Worm (Caenorhabditis elegans) whole organism, L2 larva: ENCODE data around the gene thn-1.

Experiments
- C34F6.9 ChIP-seq: fragments of 150-350 bp; optimal IDR thresholded peaks from 2 replicates; lab custom pipeline; 2014; ENCODE audit warnings: missing biosample characterization, missing genetic modification characterization
- R02D3.7 ChIP-seq: fragments of 150-350 bp; optimal IDR thresholded peaks from 2 replicates; lab custom pipeline; 2014; ENCODE audit warnings: missing biosample characterization, missing genetic modification characterization
- Y55F3AM.14 ChIP-seq: fragments of 200-800 bp; sonication (Bioruptor generic); optimal IDR thresholded peaks from 2 replicates; lab custom pipeline; 2018; ENCODE audit warnings: mild to moderate bottlenecking, missing genetic modification characterization, missing compliant biosample characterization
- ZK546.5 ChIP-seq: sonication (generic microtip); optimal IDR thresholded peaks from 2 replicates; lab custom pipeline; 2017; ENCODE audit warnings: missing biosample characterization, missing genetic modification characterization
- alr-1 ChIP-seq: fragments of 150-350 bp; optimal IDR thresholded peaks from 2 replicates; lab custom pipeline; 2014; ENCODE audit warnings: missing biosample characterization, missing genetic modification characterization
- ama-1 ChIP-seq: fragments of 150-350 bp; optimal IDR thresholded peaks from 2 replicates; lab custom pipeline; 2018; ENCODE audit warnings: inconsistent platforms
- blmp-1 ChIP-seq: sonication (generic microtip); optimal IDR thresholded peaks from 2 replicates; lab custom pipeline; 2017; ENCODE audit warnings: missing genetic modification characterization, mild to moderate bottlenecking, missing compliant biosample characterization, antibody characterized with exemption, moderate library complexity; ENCODE audit not compliant: insufficient read depth
- ceh-16 ChIP-seq: fragments of 150-350 bp; optimal IDR thresholded peaks from 2 replicates; lab custom pipeline; 2014; ENCODE audit warnings: missing biosample characterization, missing genetic modification characterization
- crh-2 ChIP-seq: sonication (generic microtip); optimal IDR thresholded peaks from 2 replicates; lab custom pipeline; 2017; ENCODE audit warnings: missing biosample characterization, missing genetic modification characterization
- dmd-4 ChIP-seq: sonication (generic microtip); optimal IDR thresholded peaks from 2 replicates; lab custom pipeline; 2017; ENCODE audit warnings: missing biosample characterization, missing genetic modification characterization
- egl-27 ChIP-seq: sonication (generic microtip); optimal IDR thresholded peaks from 3 replicates; lab custom pipeline; 2017; ENCODE audit warnings: missing biosample characterization, missing genetic modification reagents, missing genetic modification characterization
- elt-1 ChIP-seq: fragments of 150-350 bp; optimal IDR thresholded peaks from 2 replicates; lab custom pipeline; 2014; ENCODE audit warnings: missing biosample characterization, missing genetic modification characterization
- elt-3 ChIP-seq: sonication (generic microtip); optimal IDR thresholded peaks from 2 replicates; lab custom pipeline; 2017; ENCODE audit warnings: missing biosample characterization, missing genetic modification characterization
- fos-1 ChIP-seq: fragments of 150-350 bp; optimal IDR thresholded peaks from 2 replicates; lab custom pipeline; 2014; ENCODE audit warnings: missing biosample characterization, missing genetic modification characterization
- gmeb-1 ChIP-seq: fragments of 150-350 bp; optimal IDR thresholded peaks from 2 replicates; lab custom pipeline; 2014; ENCODE audit warnings: missing biosample characterization, missing genetic modification characterization
- lin-11 ChIP-seq: fragments of 150-350 bp; sonication (generic microtip); optimal IDR thresholded peaks from 2 replicates; lab custom pipeline; 2014; ENCODE audit warnings: missing biosample characterization, missing genetic modification characterization, inconsistent platforms, mixed read lengths
- lin-13 ChIP-seq: fragments of 150-350 bp; optimal IDR thresholded peaks from 2 replicates; lab custom pipeline; 2014; ENCODE audit warnings: missing biosample characterization, missing genetic modification reagents, missing genetic modification characterization
- lin-39 ChIP-seq: fragments of 150-350 bp; optimal IDR thresholded peaks from 2 replicates; lab custom pipeline; 2014; ENCODE audit warnings: missing biosample characterization, missing genetic modification reagents, missing genetic modification characterization
- lsy-2 ChIP-seq, 2 experiments: fragments of 150-350 bp in 1 of 2; sonication (generic microtip) in 1 of 2; optimal IDR thresholded peaks; 2 replicates each; lab custom pipeline; 2014 to 2017; ENCODE audit warnings: missing biosample characterization in 2 of 2, missing genetic modification characterization in 2 of 2
- mab-5 ChIP-seq: fragments of 150-350 bp; optimal IDR thresholded peaks from 2 replicates; lab custom pipeline; 2014; ENCODE audit warnings: missing biosample characterization, missing genetic modification characterization
- mdl-1 ChIP-seq, 2 experiments: fragments of 150-350 bp in 1 of 2; sonication (generic microtip) in 1 of 2; optimal IDR thresholded peaks; 2 replicates each; lab custom pipeline; 2017; ENCODE audit warnings: missing biosample characterization in 2 of 2, missing genetic modification characterization in 2 of 2
- nhr-10 ChIP-seq: sonication (generic microtip); optimal IDR thresholded peaks from 2 replicates; lab custom pipeline; 2017; ENCODE audit warnings: missing biosample characterization, missing genetic modification characterization
- nhr-11 ChIP-seq: fragments of 150-350 bp; optimal IDR thresholded peaks from 2 replicates; lab custom pipeline; 2014; ENCODE audit warnings: missing biosample characterization, missing genetic modification characterization
- nhr-129 ChIP-seq: fragments of 150-350 bp; optimal IDR thresholded peaks from 2 replicates; lab custom pipeline; 2014; ENCODE audit warnings: missing biosample characterization, missing genetic modification characterization
- nhr-23 ChIP-seq: fragments of 150-350 bp; optimal IDR thresholded peaks from 2 replicates; lab custom pipeline; 2014; ENCODE audit warnings: missing biosample characterization, missing genetic modification reagents, missing genetic modification characterization
- nhr-237 ChIP-seq: fragments of 150-350 bp; optimal IDR thresholded peaks from 2 replicates; lab custom pipeline; 2014; ENCODE audit warnings: missing biosample characterization, missing genetic modification characterization
- nhr-25 ChIP-seq: fragments of 150-350 bp; sonication (generic microtip); optimal IDR thresholded peaks from 3 replicates; lab custom pipeline; 2014; ENCODE audit warnings: missing biosample characterization, missing genetic modification characterization
- nhr-6 ChIP-seq: fragments of 150-350 bp; optimal IDR thresholded peaks from 2 replicates; lab custom pipeline; 2014; ENCODE audit warnings: missing biosample characterization, missing genetic modification characterization
- nhr-77 ChIP-seq: fragments of 150-350 bp; optimal IDR thresholded peaks from 2 replicates; lab custom pipeline; 2014; ENCODE audit warnings: missing biosample characterization, missing genetic modification characterization
- peb-1 ChIP-seq: fragments of 150-350 bp; optimal IDR thresholded peaks from 2 replicates; lab custom pipeline; 2014; ENCODE audit warnings: missing biosample characterization, missing genetic modification characterization
- sem-4 ChIP-seq: fragments of 150-350 bp; optimal IDR thresholded peaks from 2 replicates; lab custom pipeline; 2014; ENCODE audit warnings: missing biosample characterization, missing genetic modification reagents, missing genetic modification characterization
- skn-1 ChIP-seq: sonication (generic microtip); optimal IDR thresholded peaks from 2 replicates; lab custom pipeline; 2017; ENCODE audit warnings: missing biosample characterization, missing genetic modification characterization
- sma-3 ChIP-seq: sonication (generic microtip); optimal IDR thresholded peaks from 2 replicates; lab custom pipeline; 2016; ENCODE audit warnings: missing genetic modification reagents, missing genetic modification characterization, missing compliant biosample characterization
- sma-9 ChIP-seq, 2 experiments: fragments of 150-350 bp in 1 of 2; sonication (generic microtip) in 1 of 2; optimal IDR thresholded peaks; 2 replicates each; lab custom pipeline; 2014 to 2016; ENCODE audit warnings: missing genetic modification characterization in 2 of 2, mild to moderate bottlenecking in 1 of 2, missing biosample characterization in 1 of 2, missing compliant biosample characterization in 1 of 2, missing genetic modification reagents in 1 of 2, moderate library complexity in 1 of 2
- unc-62 ChIP-seq: fragments of 150-350 bp; optimal IDR thresholded peaks from 2 replicates; lab custom pipeline; 2014; ENCODE audit warnings: missing biosample characterization, missing genetic modification reagents, missing genetic modification characterization
- zag-1 ChIP-seq: fragments of 150-350 bp; optimal IDR thresholded peaks from 2 replicates; lab custom pipeline; 2014; ENCODE audit warnings: missing biosample characterization, missing genetic modification characterization
- ztf-1 ChIP-seq: fragments of 200-800 bp; sonication (Bioruptor generic); conservative IDR thresholded peaks from 2 replicates; pipeline ENCODE4 v1.3.6; 2022; ENCODE audit warnings: missing genetic modification characterization, missing compliant biosample characterization
- ztf-4 ChIP-seq: fragments of 150-350 bp; optimal IDR thresholded peaks from 2 replicates; lab custom pipeline; 2014; ENCODE audit warnings: missing biosample characterization, missing genetic modification characterization

thn-1 gene

DNA sequence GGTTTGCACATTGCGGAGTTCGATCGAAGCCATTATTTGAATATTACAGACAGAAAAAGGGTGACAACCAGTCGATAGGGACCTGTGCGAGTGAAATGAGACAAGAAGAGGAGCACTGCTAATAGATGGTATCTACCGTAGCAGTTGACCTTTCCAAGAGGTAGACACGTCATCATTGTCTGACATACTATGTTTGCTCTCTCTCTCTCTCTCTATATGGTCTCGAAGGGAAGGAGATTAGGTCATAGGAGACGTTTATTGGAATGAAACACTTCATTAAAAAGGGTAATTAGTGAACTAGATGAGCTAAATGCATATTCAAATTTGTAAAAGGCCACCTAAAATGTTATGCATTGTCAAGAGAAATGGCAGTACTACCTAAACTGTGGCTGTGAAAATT is 3.9 kb upstream of the thn-1 start, which contains the start of gene atz-1:
TSS of gene atz-1 (minus strand) at position 101 of the 400 bp plus-strand sequence.
- TF ChIP-seq ceh-16 (tag; lab: Kevin White, UChicago) (no peak), nhr-77 (no peak), ama-1 (lab: Kevin White, UChicago) (no peak), ztf-1 (GFP tag; lab: Robert Waterston, UW) (no peak), mab-5 (tag; lab: Kevin White, UChicago) (no peak), R02D3.7 (no peak), nhr-237 (tag; lab: Kevin White, UChicago) (no peak), nhr-23 (tag; lab: Kevin White, UChicago) (no peak), sma-3 (no peak), lsy-2 (tag; optimal IDR thresholded peaks at IDR 0.05; lab: Kevin White, UChicago) (no peak), skn-1 (tag; lab: Kevin White, UChicago) (no peak)

DNA sequence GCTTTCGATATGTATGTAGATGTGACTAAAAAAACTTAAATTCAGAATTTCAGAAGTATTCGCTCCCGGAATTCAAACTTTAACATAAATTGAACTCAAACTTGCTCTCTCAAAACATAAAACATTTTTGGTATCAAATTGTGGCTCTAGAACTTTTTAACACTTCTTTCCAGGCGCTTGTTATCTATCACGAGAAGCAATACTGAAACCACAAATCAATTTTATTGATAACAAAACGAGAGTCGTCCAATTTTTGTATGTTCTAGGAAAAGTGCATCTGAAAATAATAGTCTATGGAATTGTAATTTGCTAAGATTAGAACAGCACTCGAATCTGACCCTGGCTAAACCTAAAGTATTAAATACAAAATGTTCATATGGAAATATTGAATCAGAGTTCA is 965 bp upstream of the thn-1 start:
- no peak for TF ChIP-seq nhr-77
- TF ChIP-seq fos-1 = peak; percentile 75
- TF ChIP-seq lin-13 (GFP tag; lab: Kevin White, UChicago) = no peak
- no peak for TF ChIP-seq lin-11 (tag; lab: Kevin White, UChicago)
- no peak for TF ChIP-seq peb-1 (tag; lab: Kevin White, UChicago)

DNA sequence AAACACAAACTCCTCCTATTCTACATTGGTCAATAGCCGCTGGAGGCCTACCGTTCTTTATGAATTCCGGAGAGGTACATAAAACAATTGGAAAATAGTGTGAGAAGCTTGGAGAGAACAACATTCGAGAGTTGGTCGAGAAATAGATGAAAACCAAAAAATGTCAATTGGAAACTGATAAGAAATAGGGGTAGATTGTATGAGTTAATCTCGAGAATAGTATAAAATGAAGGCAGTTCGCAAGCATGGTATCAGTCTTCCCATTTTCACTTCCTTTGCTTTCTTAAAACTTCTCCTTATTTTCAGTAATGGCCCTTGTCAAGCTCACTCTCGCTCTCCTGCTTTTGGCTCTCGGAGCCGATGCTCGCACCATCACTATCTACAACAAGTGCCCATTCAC is 3.0 kb downstream of the thn-1 start, which contains the start of gene thn-2:
TSS of gene thn-2 (plus strand) at position 307 of the 400 bp plus-strand sequence.
- TF ChIP-seq nhr-11 (no peak), C34F6.9 (tag; lab: Kevin White, UChicago) (no peak)

DNA sequence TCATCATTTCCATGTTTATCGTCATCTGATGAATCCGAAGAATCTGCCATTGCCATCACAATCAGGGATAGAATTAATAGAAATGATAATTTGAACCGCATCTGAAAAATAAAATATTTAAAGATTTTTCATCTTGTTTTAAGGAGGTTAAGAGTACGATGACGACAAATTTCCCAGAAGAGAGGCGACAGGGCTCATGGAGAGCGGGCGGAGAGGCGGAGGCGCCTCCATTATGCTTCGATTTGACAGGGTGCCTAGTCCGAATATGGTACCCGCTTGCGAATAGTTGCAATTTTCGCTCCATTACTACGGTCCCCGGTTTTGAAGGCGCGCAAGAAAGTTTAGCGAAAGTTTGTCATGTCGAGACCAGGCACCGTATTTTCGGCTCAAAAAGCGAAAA is 5.2 kb downstream of the thn-1 start, which contains the start of gene F28D1.6:
TSS of gene F28D1.6 (minus strand) at position 101 of the 400 bp plus-strand sequence.
- TF ChIP-seq Y55F3AM.14 (GFP tag; lab: Kevin White, UChicago) (no peak), lin-13 (GFP tag; lab: Kevin White, UChicago) (no peak), nhr-6 (tag; lab: Kevin White, UChicago) (no peak), lin-39 (tag; lab: Kevin White, UChicago) (no peak), nhr-237 (tag; lab: Kevin White, UChicago) (no peak), lsy-2 (tag; optimal IDR thresholded peaks at IDR 0.05; lab: Kevin White, UChicago) (no peak), mab-5 (tag; lab: Kevin White, UChicago) (no peak)

DNA sequence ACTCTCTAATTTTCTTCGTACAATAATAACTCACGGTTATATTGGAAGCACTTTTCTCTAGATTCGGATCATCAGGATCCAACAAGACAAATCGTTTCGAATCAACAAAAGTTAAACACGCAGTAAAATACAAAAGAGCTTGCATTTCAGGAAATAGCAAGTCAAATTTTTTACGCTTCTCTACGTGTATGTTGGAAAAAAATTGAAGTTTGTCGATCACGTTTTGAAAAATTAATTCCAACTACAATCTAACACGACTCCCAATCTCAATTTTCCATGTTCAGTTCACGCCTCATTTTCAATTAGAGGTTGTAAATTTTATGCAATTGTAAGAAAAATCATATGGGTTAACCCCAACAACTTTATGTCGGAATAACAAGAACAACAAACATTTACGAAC is 10.1 kb downstream of the thn-1 start, which contains the start of gene spe-45:
TSS of gene spe-45 (minus strand) at position 145 of the 400 bp plus-strand sequence.
- TF ChIP-seq nhr-129 (tag; lab: Kevin White, UChicago) = peak; percentile 0
- no peak for TF ChIP-seq ztf-1 (GFP tag; lab: Robert Waterston, UW)
- TF ChIP-seq, all 48 proteins: peak for 1

DNA sequence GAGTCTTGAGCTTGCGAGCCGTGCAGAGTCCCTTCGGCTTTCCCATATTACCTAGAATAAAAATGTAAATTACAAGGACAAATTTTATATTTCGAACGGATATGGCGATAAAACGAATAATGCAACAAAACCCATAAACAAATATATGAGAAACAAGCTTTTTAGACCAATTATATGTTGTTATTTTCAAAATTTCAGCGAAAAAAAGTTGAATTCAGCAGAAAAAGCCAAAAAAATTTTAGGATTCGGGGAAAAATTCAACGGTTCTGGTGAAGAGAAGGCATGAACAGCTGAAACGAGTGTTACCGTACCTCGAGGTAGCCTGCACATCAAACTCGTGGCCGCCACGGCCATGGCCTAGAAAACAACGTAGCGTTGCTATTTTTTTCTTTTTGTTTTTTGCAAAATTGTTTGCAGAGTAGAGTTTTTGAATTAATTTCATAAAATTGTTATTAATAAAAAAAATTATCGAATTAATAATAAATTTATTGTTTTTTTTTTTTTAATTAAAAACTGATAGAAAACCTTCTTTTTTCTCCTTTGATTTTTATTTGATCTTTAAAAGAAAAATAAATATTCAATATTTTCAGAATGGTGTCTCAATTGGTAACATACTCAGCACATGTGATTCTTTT is 11.2 kb downstream of the thn-1 start, which contains the start of the genes rps-23 and dpm-3:
TSS of gene rps-23 (minus strand) at position 51 of the 635 bp plus-strand sequence.
TSS of gene dpm-3 (plus strand) at position 585 of the 635 bp plus-strand sequence.
- TF ChIP-seq nhr-25 (tag; lab: Kevin White, UChicago) = peak; percentile 93
- peak; percentile 96 for TF ChIP-seq lin-13 (GFP tag; lab: Kevin White, UChicago)
- TF ChIP-seq nhr-11 = peak; percentile 11
- peak; percentile 97 for TF ChIP-seq lin-11 (tag; lab: Kevin White, UChicago)
- peak; percentile 75 for TF ChIP-seq blmp-1 (tag; lab: Kevin White, UChicago)
- peak; percentile 80 for TF ChIP-seq mab-5 (tag; lab: Kevin White, UChicago)
- peak; percentile 93 for TF ChIP-seq sma-9 (GFP tag; optimal IDR thresholded peaks at IDR 0.05; lab: Kevin White, UChicago)
- no peak for TF ChIP-seq sma-9 (tag; optimal IDR thresholded peaks at IDR 0.05; lab: Kevin White, UChicago)
- TF ChIP-seq fos-1 = peak; percentile 81
- no peak for TF ChIP-seq peb-1 (tag; lab: Kevin White, UChicago)
- no peak for TF ChIP-seq ztf-1 (GFP tag; lab: Robert Waterston, UW)
- TF ChIP-seq alr-1 = no peak
- no peak for TF ChIP-seq dmd-4 (tag; lab: Kevin White, UChicago)
- peak; percentile 8 for TF ChIP-seq ceh-16 (tag; lab: Kevin White, UChicago)
- no peak for TF ChIP-seq elt-1
- TF ChIP-seq elt-3 (tag; lab: Kevin White, UChicago) = no peak
- peak; percentile 95 for TF ChIP-seq sma-3
- peak; percentile 88 for TF ChIP-seq sem-4
- peak; percentile 25 for TF ChIP-seq ama-1 (lab: Kevin White, UChicago)
- peak; percentile 99 for TF ChIP-seq nhr-129 (tag; lab: Kevin White, UChicago)
- TF ChIP-seq gmeb-1 = peak; percentile 92
- peak; percentile 99 to 100 for TF ChIP-seq lsy-2 (tag; optimal IDR thresholded peaks at IDR 0.05; lab: Kevin White, UChicago)
- peak; percentile 33 to 49 for TF ChIP-seq mdl-1 (tag; optimal IDR thresholded peaks at IDR 0.05; lab: Kevin White, UChicago)
- no peak for TF ChIP-seq nhr-10
- TF ChIP-seq nhr-6 (tag; lab: Kevin White, UChicago) = peak; percentile 76
- peak; percentile 86 for TF ChIP-seq ztf-4 (tag; lab: Kevin White, UChicago)
- TF ChIP-seq zag-1 = peak; percentile 61
- TF ChIP-seq unc-62 = no peak
- peak; percentile 75 for TF ChIP-seq skn-1 (tag; lab: Kevin White, UChicago)
- peak; percentile 96 for TF ChIP-seq crh-2 (tag; lab: Kevin White, UChicago)
- TF ChIP-seq egl-27 (tag; lab: Kevin White, UChicago) = peak; percentile 73
- TF ChIP-seq R02D3.7 = peak; percentile 51
- peak; percentile 98 for TF ChIP-seq ZK546.5 (tag; lab: Kevin White, UChicago)
- peak; percentile 73 for TF ChIP-seq Y55F3AM.14 (GFP tag; lab: Kevin White, UChicago)
